Fruit fly (Drosophila melanogaster) whole organism, prepupa: ENCODE measurements around the gene bib.

Experiments
- CG10669 ChIP-seq: fragments of 200-800 bp; sonication (Bioruptor generic); optimal IDR thresholded peaks from 3 replicates; lab custom pipeline; 2018; ENCODE audit warnings: missing biosample characterization, mild to moderate bottlenecking, missing genetic modification characterization, moderate library complexity
- CG11762 ChIP-seq: fragments of 200-800 bp; sonication (Bioruptor generic); optimal IDR thresholded peaks from 3 replicates; lab custom pipeline; 2016; ENCODE audit warnings: missing biosample characterization, missing genetic modification characterization; ENCODE audit not compliant: insufficient read depth
- CG11902 ChIP-seq: fragments of 200-800 bp; sonication (Bioruptor generic); optimal IDR thresholded peaks from 3 replicates; lab custom pipeline; 2016; ENCODE audit warnings: missing biosample characterization, missing genetic modification characterization
- CG15336 ChIP-seq: fragments of 200-800 bp; sonication (Bioruptor generic); IDR thresholded peaks from 2 replicates; pipeline ENCODE4 v1.3.6; 2022; ENCODE audit warnings: missing biosample characterization, missing genetic modification characterization
- CG1621 ChIP-seq: fragments of 200-800 bp; sonication (Bioruptor generic); optimal IDR thresholded peaks from 3 replicates; lab custom pipeline; 2018; ENCODE audit warnings: missing biosample characterization, mild to moderate bottlenecking, missing genetic modification characterization
- CG16779 ChIP-seq: fragments of 200-800 bp; sonication (Bioruptor generic); optimal IDR thresholded peaks from 3 replicates; lab custom pipeline; 2017; ENCODE audit warnings: missing biosample characterization, mild to moderate bottlenecking, missing genetic modification characterization
- CG3032 ChIP-seq: fragments of 200-800 bp; optimal IDR thresholded peaks from 2 replicates; lab custom pipeline; 2019; ENCODE audit warnings: missing biosample characterization, mild to moderate bottlenecking, missing genetic modification characterization, moderate library complexity
- CG32006 ChIP-seq: fragments of 200-800 bp; sonication (Bioruptor generic); optimal IDR thresholded peaks from 3 replicates; lab custom pipeline; 2017; ENCODE audit warnings: missing biosample characterization, mild to moderate bottlenecking, missing genetic modification characterization
- CG34406 ChIP-seq: fragments of 200-800 bp; sonication (Bioruptor generic); optimal IDR thresholded peaks from 3 replicates; lab custom pipeline; 2016; ENCODE audit warnings: missing biosample characterization, missing genetic modification characterization
- CG3919 ChIP-seq: fragments of 200-800 bp; sonication (Bioruptor generic); optimal IDR thresholded peaks from 3 replicates; lab custom pipeline; 2016; ENCODE audit warnings: missing biosample characterization, missing genetic modification characterization
- CG6163 ChIP-seq: fragments of 200-800 bp; sonication (Bioruptor generic); IDR thresholded peaks from 3 replicates; pipeline ENCODE4 v1.3.6; 2022; ENCODE audit warnings: missing biosample characterization, missing genetic modification characterization
- CG6276 ChIP-seq: fragments of 200-800 bp; sonication (Bioruptor generic); optimal IDR thresholded peaks from 2 replicates; lab custom pipeline; 2017; ENCODE audit warnings: missing biosample characterization, mild to moderate bottlenecking, missing genetic modification characterization
- CG6792 ChIP-seq: fragments of 200-800 bp; sonication (Bioruptor generic); optimal IDR thresholded peaks from 3 replicates; lab custom pipeline; 2016; ENCODE audit warnings: missing biosample characterization, missing genetic modification characterization
- CG6808 ChIP-seq: fragments of 200-800 bp; sonication (Bioruptor generic); optimal IDR thresholded peaks from 3 replicates; lab custom pipeline; 2017; ENCODE audit warnings: missing biosample characterization, missing genetic modification characterization, mild to moderate bottlenecking, moderate library complexity, missing genetic modification reagents
- CG7368 ChIP-seq: fragments of 200-800 bp; sonication (Bioruptor generic); optimal IDR thresholded peaks from 3 replicates; lab custom pipeline; 2016; ENCODE audit warnings: missing biosample characterization, missing genetic modification characterization
- CG8119 ChIP-seq: fragments of 200-800 bp; sonication (Bioruptor generic); IDR thresholded peaks from 3 replicates; pipeline ENCODE4 v1.3.6; 2022; ENCODE audit warnings: missing biosample characterization, missing genetic modification characterization
- CG8632 ChIP-seq: fragments of 200-800 bp; sonication (Bioruptor generic); optimal IDR thresholded peaks from 3 replicates; lab custom pipeline; 2016; ENCODE audit warnings: missing biosample characterization, missing genetic modification characterization
- CG9139 ChIP-seq: fragments of 200-800 bp; sonication (Bioruptor generic); optimal IDR thresholded peaks from 3 replicates; lab custom pipeline; 2017; ENCODE audit warnings: missing biosample characterization, mild to moderate bottlenecking, missing genetic modification characterization
- Eip78C ChIP-seq: fragments of 200-800 bp; sonication (Bioruptor generic); peaks from one replicate; lab custom pipeline; 2016; ENCODE audit warnings: missing biosample characterization, missing genetic modification characterization
- Eip93F ChIP-seq: fragments of 200-800 bp; sonication (Bioruptor generic); optimal IDR thresholded peaks from 2 replicates; lab custom pipeline; 2016; ENCODE audit warnings: missing biosample characterization, mild to moderate bottlenecking, missing genetic modification characterization
- Ets21C ChIP-seq: fragments of 200-800 bp; sonication (Bioruptor generic); optimal IDR thresholded peaks from 3 replicates; lab custom pipeline; 2016; ENCODE audit warnings: missing biosample characterization, missing genetic modification characterization
- Ets96B ChIP-seq: fragments of 200-800 bp; optimal IDR thresholded peaks from 2 replicates; lab custom pipeline; 2019; ENCODE audit warnings: missing biosample characterization, mild to moderate bottlenecking, missing genetic modification characterization, moderate library complexity
- Hr38 ChIP-seq: sonication (Bioruptor generic); optimal IDR thresholded peaks from 2 replicates; lab custom pipeline; 2016; ENCODE audit warnings: missing biosample characterization, missing genetic modification characterization
- Hr4 ChIP-seq: fragments of 200-800 bp; sonication (Bioruptor generic); optimal IDR thresholded peaks from 3 replicates; lab custom pipeline; 2016; ENCODE audit warnings: missing biosample characterization, missing genetic modification characterization
- Lpt ChIP-seq: fragments of 200-800 bp; sonication (Bioruptor generic); optimal IDR thresholded peaks from 3 replicates; lab custom pipeline; 2016; ENCODE audit warnings: missing biosample characterization, missing genetic modification characterization
- Met ChIP-seq: fragments of 200-800 bp; sonication (Bioruptor generic); optimal IDR thresholded peaks from 3 replicates; lab custom pipeline; 2016; ENCODE audit warnings: missing biosample characterization, missing genetic modification characterization
- OdsH ChIP-seq: fragments of 200-800 bp; sonication (Bioruptor generic); optimal IDR thresholded peaks from 3 replicates; lab custom pipeline; 2016; ENCODE audit warnings: missing biosample characterization, missing genetic modification characterization
- Smox ChIP-seq: fragments of 200-800 bp; sonication (Bioruptor generic); optimal IDR thresholded peaks from 3 replicates; lab custom pipeline; 2016; ENCODE audit warnings: missing biosample characterization, missing genetic modification characterization
- Sox14 ChIP-seq: fragments of 200-800 bp; sonication (Bioruptor generic); optimal IDR thresholded peaks from 3 replicates; lab custom pipeline; 2016; ENCODE audit warnings: missing biosample characterization, missing genetic modification characterization
- Sox15 ChIP-seq: fragments of 200-800 bp; sonication (Bioruptor generic); optimal IDR thresholded peaks from 3 replicates; lab custom pipeline; 2016; ENCODE audit warnings: missing biosample characterization, missing genetic modification characterization
- achi ChIP-seq: fragments of 200-800 bp; sonication (Bioruptor generic); optimal IDR thresholded peaks from 3 replicates; lab custom pipeline; 2016; ENCODE audit warnings: missing biosample characterization, missing genetic modification characterization
- acj6 ChIP-seq: fragments of 200-800 bp; sonication (Bioruptor generic); optimal IDR thresholded peaks from 3 replicates; lab custom pipeline; 2016; ENCODE audit warnings: missing biosample characterization, missing genetic modification characterization
- cyc ChIP-seq: fragments of 200-800 bp; sonication (Bioruptor generic); optimal IDR thresholded peaks from 3 replicates; lab custom pipeline; 2016; ENCODE audit warnings: missing biosample characterization, missing genetic modification characterization
- dac ChIP-seq: fragments of 200-800 bp; sonication (Bioruptor generic); optimal IDR thresholded peaks from 2 replicates; lab custom pipeline; 2017; ENCODE audit warnings: missing biosample characterization, mild to moderate bottlenecking, missing genetic modification characterization
- dsx ChIP-seq: fragments of 200-800 bp; optimal IDR thresholded peaks from 3 replicates; lab custom pipeline; 2019; ENCODE audit warnings: missing biosample characterization, mild to moderate bottlenecking, missing genetic modification characterization, moderate library complexity; ENCODE audit not compliant: poor library complexity, severe bottlenecking
- eg ChIP-seq: fragments of 200-800 bp; sonication (Bioruptor generic); IDR thresholded peaks from 3 replicates; pipeline ENCODE4 v1.3.6; 2022; ENCODE audit warnings: missing biosample characterization, missing genetic modification characterization
- esn ChIP-seq: fragments of 200-800 bp; sonication (Bioruptor generic); optimal IDR thresholded peaks from 2 replicates; lab custom pipeline; 2016; ENCODE audit warnings: missing biosample characterization, mild to moderate bottlenecking, missing genetic modification characterization, moderate library complexity
- fd85E ChIP-seq: fragments of 200-800 bp; sonication (Bioruptor generic); optimal IDR thresholded peaks from 3 replicates; lab custom pipeline; 2016; ENCODE audit warnings: missing biosample characterization, missing genetic modification characterization
- lz ChIP-seq: fragments of 200-800 bp; sonication (Bioruptor generic); optimal IDR thresholded peaks from 3 replicates; lab custom pipeline; 2016; ENCODE audit warnings: missing biosample characterization, missing genetic modification characterization
- net ChIP-seq: fragments of 200-800 bp; sonication (Bioruptor generic); optimal IDR thresholded peaks from 3 replicates; lab custom pipeline; 2016; ENCODE audit warnings: missing biosample characterization, missing genetic modification characterization
- salr ChIP-seq, 2 experiments: fragments of 200-800 bp; sonication (Bioruptor generic); optimal IDR thresholded peaks; 3 replicates each; lab custom pipeline; 2016 to 2018; ENCODE audit warnings: missing biosample characterization in 2 of 2, missing genetic modification characterization in 2 of 2, mild to moderate bottlenecking in 1 of 2
- spab ChIP-seq: fragments of 200-800 bp; sonication (Bioruptor generic); optimal IDR thresholded peaks from 2 replicates; lab custom pipeline; 2017; ENCODE audit warnings: missing biosample characterization, mild to moderate bottlenecking, missing genetic modification characterization, missing genetic modification reagents
- ss ChIP-seq, 2 experiments: fragments of 200-800 bp; sonication (Bioruptor generic); optimal IDR thresholded peaks; 2 replicates in 1 of 2; 3 replicates in 1 of 2; lab custom pipeline; 2017 to 2018; ENCODE audit warnings: mild to moderate bottlenecking in 2 of 2, missing biosample characterization in 2 of 2, missing genetic modification characterization in 2 of 2, moderate library complexity in 1 of 2
- svp ChIP-seq: fragments of 200-800 bp; sonication (Bioruptor generic); peaks from one replicate; lab custom pipeline; 2016; ENCODE audit warnings: missing biosample characterization, missing genetic modification characterization
- vri ChIP-seq: fragments of 200-800 bp; sonication (Bioruptor generic); optimal IDR thresholded peaks from 3 replicates; lab custom pipeline; 2016; ENCODE audit warnings: missing biosample characterization, mild to moderate bottlenecking, missing genetic modification characterization

Gene bib

dm6 chr2L:10004574-10004973, 20.1 kb downstream of the bib start (continued):
- TF ChIP-seq CG16779 (tag; lab: Kevin White, UChicago) (no peak), acj6 (GFP tag; lab: Kevin White, UChicago) (no peak), CG8632 (no peak), dsx (GFP tag; lab: Kevin White, UChicago) (no peak), esn (GFP tag; lab: Kevin White, UChicago) (no peak), CG32006 (GFP tag; lab: Kevin White, UChicago) (no peak), CG3032 (tag; lab: Kevin White, UChicago) (no peak), CG34406 (GFP tag; lab: Kevin White, UChicago) (no peak), spab (GFP tag; lab: Kevin White, UChicago) (no peak), svp (GFP tag; lab: Kevin White, UChicago) (no peak), Met (no peak), achi (no peak), fd85E (GFP tag; lab: Kevin White, UChicago) (no peak), CG3919 (GFP tag; lab: Kevin White, UChicago) (peak; percentile 18), lz (no peak), cyc (GFP tag; lab: Kevin White, UChicago) (no peak), eg (GFP tag; lab: Robert Waterston, UW) (peak; percentile 62; the same call in 2 of the 3 replicates), salr (GFP tag; optimal IDR thresholded peaks at IDR 0.05; lab: Kevin White, UChicago) (no peak), CG11762 (GFP tag; lab: Kevin White, UChicago) (no peak), CG7368 (GFP tag; lab: Kevin White, UChicago) (no peak), OdsH (GFP tag; lab: Kevin White, UChicago) (no peak), vri (GFP tag; lab: Kevin White, UChicago) (no peak), Hr4 (GFP tag; lab: Kevin White, UChicago) (no peak), Smox (GFP tag; lab: Kevin White, UChicago) (no peak), CG1621 (tag; lab: Kevin White, UChicago) (peak; percentile 35)

DNA sequence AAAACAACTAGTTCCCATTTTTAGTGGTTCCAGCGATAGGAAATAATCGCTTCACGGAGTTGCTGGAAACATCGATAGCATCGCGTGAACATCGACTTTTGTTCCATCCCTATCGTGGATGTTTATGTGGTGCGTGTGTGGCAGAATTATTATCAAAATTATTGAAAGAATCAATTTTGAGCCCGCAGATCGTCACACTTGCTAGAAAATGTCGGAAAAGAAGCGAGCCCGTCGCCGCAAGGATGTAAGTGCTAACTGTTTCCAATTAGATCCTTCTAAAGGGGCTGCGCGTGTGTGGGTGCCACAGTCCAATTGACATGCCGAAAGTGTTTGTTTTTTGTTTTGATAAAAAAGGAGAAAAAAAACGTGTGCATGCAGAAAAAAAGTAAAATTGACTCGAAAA, 24.8 kb downstream of the bib start, which contains the start of gene Trp1:
Gene Trp1, plus strand, starts transcription at position 89 of the 403 bp plus-strand sequence.
- TF ChIP-seq CG6808, result peak; percentile 44
- no peak for TF ChIP-seq CG6792 (GFP tag; lab: Kevin White, UChicago)
- TF ChIP-seq net, result no peak
- peak; percentile 33 for TF ChIP-seq Ets96B (tag; lab: Kevin White, UChicago)
- no peak for TF ChIP-seq CG11902 (GFP tag; lab: Kevin White, UChicago)
- peak; percentile 46 for TF ChIP-seq CG15336 (GFP tag; lab: Robert Waterston, UW)
- TF ChIP-seq CG8119, result peak; percentile 60; the same call in 2 of the 3 replicates
- peak; percentile 4 for TF ChIP-seq Sox14 (GFP tag; lab: Kevin White, UChicago)
- TF ChIP-seq Hr38 (GFP tag; lab: Kevin White, UChicago), result no peak
- TF ChIP-seq fd85E (GFP tag; lab: Kevin White, UChicago), result no peak
- TF ChIP-seq CG7368 (GFP tag; lab: Kevin White, UChicago), result no peak
- peak in 1 of 2 experiments; percentile 6 for TF ChIP-seq salr (GFP tag; optimal IDR thresholded peaks at IDR 0.05; lab: Kevin White, UChicago)
- TF ChIP-seq achi, result no peak
- peak; percentile 84 for TF ChIP-seq CG9139
- peak; percentile 28 for TF ChIP-seq Eip78C (GFP tag; lab: Kevin White, UChicago)
- TF ChIP-seq dac, result no peak
- peak; percentile 68; the same call in 1 of the 3 replicates for TF ChIP-seq eg (GFP tag; lab: Robert Waterston, UW)
- TF ChIP-seq Sox15 (GFP tag; lab: Kevin White, UChicago), result no peak
- no peak for TF ChIP-seq Ets21C
- no peak for TF ChIP-seq Lpt (GFP tag; lab: Kevin White, UChicago)
- TF ChIP-seq CG11762 (GFP tag; lab: Kevin White, UChicago), result no peak
- peak; percentile 33 for TF ChIP-seq CG10669 (GFP tag; lab: Kevin White, UChicago)
- TF ChIP-seq CG32006 (GFP tag; lab: Kevin White, UChicago), result no peak
- no peak for TF ChIP-seq esn (GFP tag; lab: Kevin White, UChicago)
- TF ChIP-seq Eip93F, result no peak
- peak; percentile 64; the same call in 1 of the 3 replicates for TF ChIP-seq CG6163
- peak; percentile 9 for TF ChIP-seq CG3032 (tag; lab: Kevin White, UChicago)
- peak; percentile 64 for TF ChIP-seq CG6276 (GFP tag; lab: Kevin White, UChicago)
- peak; percentile 30 to 57 for TF ChIP-seq ss (GFP tag; optimal IDR thresholded peaks at IDR 0.05; lab: Kevin White, UChicago)
